Worm (Caenorhabditis elegans): ENCODE measurements around the gene Y17G7B.20.
A peak's percentile ranks its signal among the peaks of the same experiment; 100 is the strongest.

Gene Y17G7B.20

DNA sequence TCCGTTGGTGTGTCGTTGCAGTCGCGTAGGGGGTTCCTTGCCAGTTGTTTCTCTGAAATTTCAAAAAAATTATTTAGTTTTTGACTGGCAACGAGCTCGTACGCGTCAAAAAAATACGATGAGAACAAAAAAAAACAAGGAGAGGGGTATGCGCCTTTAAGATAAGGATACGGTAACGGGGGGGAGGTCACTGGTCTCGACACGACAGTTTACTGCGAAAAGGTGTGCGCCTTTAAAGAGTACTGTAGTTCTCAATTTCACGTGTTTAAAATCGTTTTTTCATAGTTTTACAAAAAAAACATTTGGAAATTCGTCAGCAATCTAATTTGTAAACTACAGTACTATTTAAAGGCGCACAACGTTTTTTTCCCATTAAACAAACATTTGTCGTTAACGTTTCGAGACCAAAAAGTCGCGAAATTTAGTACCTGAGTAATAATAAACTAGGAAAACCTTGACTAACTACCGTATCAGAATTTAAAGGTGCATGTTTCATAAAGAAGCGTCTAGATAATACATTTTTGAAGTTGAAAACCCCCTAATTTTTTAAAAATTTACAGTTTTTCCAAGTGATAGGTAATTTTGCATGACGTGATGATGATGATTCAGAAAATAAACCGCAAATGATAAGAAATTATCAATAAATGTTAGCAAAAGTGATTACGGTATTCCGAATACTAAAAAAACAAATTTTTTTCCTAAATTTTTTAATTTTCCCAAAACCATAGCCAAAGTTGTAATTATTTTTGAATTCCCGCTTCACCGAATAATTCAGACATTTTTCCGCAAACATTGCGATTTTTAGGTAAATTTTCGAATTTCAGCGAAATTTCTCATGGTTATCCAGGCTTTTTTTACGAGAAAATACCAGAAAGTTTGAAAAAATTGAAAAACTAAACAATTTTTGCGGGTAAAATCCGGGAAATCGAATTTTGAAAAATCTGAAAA, 5.3 kb downstream of the Y17G7B.20 start (continued):
- TF ChIP-seq fos-1 (tag; optimal IDR thresholded peaks at IDR 0.05) (no peak), duxl-1 (tag; optimal IDR thresholded peaks at IDR 0.05; ENCODE audit: poor library complexity) (peak; percentile 19), lsy-2 (tag; optimal IDR thresholded peaks at IDR 0.05) (peak in 1 of 2 experiments; percentile 64), T20F7.1 (GFP tag; optimal IDR thresholded peaks at IDR 0.05) (peak; percentile 25), Y5F2A.4 (GFP tag; optimal IDR thresholded peaks at IDR 0.05) (no peak), mdt-29 (GFP tag; IDR thresholded peaks at IDR 0.05) (peak; percentile 37; the same call in 1 of the 2 replicates), aly-2 (tag; optimal IDR thresholded peaks at IDR 0.05) (no peak), nhr-41 (GFP tag; IDR thresholded peaks at IDR 0.05) (no peak), F44E2.7 (GFP tag; IDR thresholded peaks at IDR 0.05) (no peak), lin-15B (tag; optimal IDR thresholded peaks at IDR 0.05) (no peak), saeg-2 (GFP tag; IDR thresholded peaks at IDR 0.05) (peak; percentile 40; the same call in 1 of the 2 replicates), dve-1 (tag; optimal IDR thresholded peaks at IDR 0.05; ENCODE audit: insufficient read depth) (peak; percentile 8), daf-16 (GFP tag; optimal IDR thresholded peaks at IDR 0.05) (peak in 1 of 2 experiments; percentile 24), daf-16 (tag; optimal IDR thresholded peaks at IDR 0.05) (peak; percentile 68), rbr-2 (tag; optimal IDR thresholded peaks at IDR 0.05) (peak; percentile 41), Y105C5A.15 (GFP tag; IDR thresholded peaks at IDR 0.05) (no peak), dmd-9 (GFP tag; IDR thresholded peaks at IDR 0.05) (no peak), hlh-30 (tag; optimal IDR thresholded peaks at IDR 0.05; ENCODE audit: insufficient read depth) (no peak), daf-8 (GFP tag; IDR thresholded peaks at IDR 0.05) (no peak), sdz-12 (GFP tag; optimal IDR thresholded peaks at IDR 0.05) (peak; percentile 24)

DNA sequence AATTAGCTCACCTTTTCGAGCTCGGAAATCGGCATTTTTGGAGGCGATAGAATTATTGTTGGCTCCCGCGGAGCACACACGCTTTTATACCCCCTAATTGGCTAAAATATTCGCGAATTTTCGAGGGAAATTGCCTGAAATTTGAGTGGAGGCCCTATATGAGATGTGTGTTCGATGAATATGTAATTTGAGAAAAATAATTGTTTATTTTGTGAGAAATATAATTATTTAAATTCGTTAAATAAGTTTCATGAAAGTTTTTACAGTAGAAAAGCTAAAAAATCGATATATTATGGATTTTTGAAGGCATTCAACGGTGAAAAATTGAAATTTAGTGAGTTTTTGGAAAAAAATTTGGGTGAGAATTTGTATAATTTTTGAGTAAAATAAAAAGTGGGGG, 6.0 kb downstream of the Y17G7B.20 start, which contains the start of gene acbp-6:
acbp-6 (minus strand) TSS at position 101 of the 400 bp plus-strand sequence.
- TF ChIP-seq unc-62 (GFP tag; optimal IDR thresholded peaks at IDR 0.05 in 1 of 2) (peak in 1 of 2 experiments; percentile 78), unc-62 (tag; optimal IDR thresholded peaks at IDR 0.05) (no peak), gei-8 (GFP tag; optimal IDR thresholded peaks at IDR 0.05) (no peak), nhr-25 (tag; optimal IDR thresholded peaks at IDR 0.05; ENCODE audit: borderline replicate concordance, insufficient read depth) (no peak)

DNA sequence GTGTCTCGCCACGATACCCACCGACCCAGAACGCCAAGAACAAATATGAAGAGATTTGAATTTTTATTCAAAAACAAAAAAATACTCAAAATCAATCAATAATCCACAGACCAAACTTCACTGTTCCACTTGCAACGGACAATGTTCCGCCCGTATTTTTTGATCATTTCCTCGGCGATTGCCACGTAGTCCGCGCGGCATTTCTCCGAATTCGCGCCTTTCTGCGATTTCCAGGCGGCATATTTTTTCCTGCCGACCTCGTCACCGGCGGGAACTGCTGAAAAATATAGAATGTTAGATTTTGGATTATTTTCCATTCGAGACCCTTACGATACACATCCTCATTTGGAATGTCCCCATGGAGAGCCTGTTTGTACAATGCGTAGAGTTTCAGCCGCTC, 7.4 kb downstream of the Y17G7B.20 start:
- TF ChIP-seq ztf-11 (tag; optimal IDR thresholded peaks at IDR 0.05) (no peak), tra-1 (GFP tag; IDR thresholded peaks at IDR 0.05) (no peak), unc-39 (tag; optimal IDR thresholded peaks at IDR 0.05) (no peak), arid-1 (GFP tag; conservative IDR thresholded peaks at IDR 0.05) (no peak), unc-130 (GFP tag; optimal IDR thresholded peaks at IDR 0.05) (peak; percentile 4), ceh-20 (GFP tag; IDR thresholded peaks at IDR 0.05) (no peak), aha-1 (tag) (peak; percentile 40), snpc-1.2 (GFP tag; IDR thresholded peaks at IDR 0.05) (no peak)

DNA sequence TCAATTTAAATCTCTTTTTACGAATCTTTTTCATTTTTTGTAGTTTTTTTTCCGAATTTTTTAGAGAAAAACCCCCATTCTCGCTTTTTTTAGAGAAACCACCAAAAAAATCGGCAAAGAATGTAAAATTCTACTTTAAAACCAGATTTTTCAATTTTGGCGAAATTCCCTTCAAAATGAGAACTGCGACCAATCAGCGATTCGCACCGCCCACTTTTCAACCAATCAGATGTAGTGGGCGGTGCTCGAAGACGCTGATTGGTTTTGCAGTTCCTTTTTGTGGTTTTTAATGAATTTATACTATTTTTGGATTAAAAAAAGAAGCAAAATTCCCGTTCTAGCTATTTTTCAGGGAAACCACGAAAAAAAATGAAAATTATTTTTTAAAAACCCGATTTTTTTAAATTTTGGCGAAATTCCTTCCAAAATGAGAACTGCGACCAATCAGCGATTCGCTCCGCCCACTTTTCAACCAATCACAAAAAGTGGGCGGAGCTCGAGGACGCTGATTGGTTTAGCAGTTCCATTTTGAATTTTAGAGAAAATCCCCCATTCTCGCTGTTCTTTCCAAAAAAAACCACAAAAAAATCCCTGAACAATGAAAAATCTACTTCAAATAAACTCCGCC, 8.5 kb downstream of the Y17G7B.20 start:
- no peak for TF ChIP-seq Y5F2A.4 (GFP tag; optimal IDR thresholded peaks at IDR 0.05)
- TF ChIP-seq ceh-82 (tag; optimal IDR thresholded peaks at IDR 0.05): no peak
- TF ChIP-seq set-16 (GFP tag; IDR thresholded peaks at IDR 0.05): no peak
- TF ChIP-seq arid-1 (GFP tag; conservative IDR thresholded peaks at IDR 0.05): no peak
- TF ChIP-seq madf-5 (GFP tag; IDR thresholded peaks at IDR 0.05): no peak
- TF ChIP-seq pqm-1 (tag; optimal IDR thresholded peaks at IDR 0.05): no peak
- no peak for TF ChIP-seq mdt-29 (GFP tag; IDR thresholded peaks at IDR 0.05)
- TF ChIP-seq hmg-1.1 (GFP tag; IDR thresholded peaks at IDR 0.05): no peak
- no peak for TF ChIP-seq cey-2 (tag; optimal IDR thresholded peaks at IDR 0.05; ENCODE audit: borderline replicate concordance, insufficient read depth)
- TF ChIP-seq ceh-62 (tag; optimal IDR thresholded peaks at IDR 0.05): no peak
- TF ChIP-seq daf-12 (tag; optimal IDR thresholded peaks at IDR 0.05): no peak
- no peak for TF ChIP-seq daf-16 (GFP tag; optimal IDR thresholded peaks at IDR 0.05)
- TF ChIP-seq daf-16 (tag; optimal IDR thresholded peaks at IDR 0.05): no peak
- TF ChIP-seq F49E8.2 (tag; optimal IDR thresholded peaks at IDR 0.05; ENCODE audit: borderline replicate concordance): no peak
- TF ChIP-seq mxl-2 (GFP tag; conservative IDR thresholded peaks at IDR 0.05): no peak

All from whole organism, L4 larva.